Worm (Caenorhabditis elegans): ENCODE measurements around the gene R05D3.12.

- no peak for TF ChIP-seq dao-5 (tag; optimal IDR thresholded peaks at IDR 0.05)
- no peak for TF ChIP-seq him-1 (tag; optimal IDR thresholded peaks at IDR 0.05)
- TF ChIP-seq W03F9.2 (tag; optimal IDR thresholded peaks at IDR 0.05), result no peak
Observed at ce11 chrIII:8371595-8372305, 9.0 kb upstream of the R05D3.12 start, which contains the start of gene lmbr-1.
